Fruit fly (Drosophila melanogaster) whole organism, wandering third instar larva: Measurements from ENCODE around the gene CG15635.

Experiments used
- CG9705 ChIP-seq: fragments of 200-800 bp; sonication (Bioruptor generic); optimal IDR thresholded peaks from 2 replicates; lab custom pipeline; 2018; ENCODE audit warnings: missing biosample characterization, mild to moderate bottlenecking, missing genetic modification characterization
- CrebA ChIP-seq: fragments of 200-800 bp; sonication (Bioruptor generic); optimal IDR thresholded peaks from 2 replicates; lab custom pipeline; 2016; ENCODE audit warnings: missing biosample characterization, mild to moderate bottlenecking, missing genetic modification characterization, borderline replicate concordance
- Dif ChIP-seq: fragments of 200-275, 200-300 bp; sonication (Bioruptor generic); optimal IDR thresholded peaks from 2 replicates; lab custom pipeline; 2018; ENCODE audit warnings: missing biosample characterization, missing genetic modification characterization; ENCODE audit not compliant: partially characterized antibody
- OdsH ChIP-seq: fragments of 200-800 bp; sonication (Bioruptor generic); optimal IDR thresholded peaks from 2 replicates; lab custom pipeline; 2016; ENCODE audit warnings: missing biosample characterization, mild to moderate bottlenecking, missing genetic modification characterization
- brk ChIP-seq: fragments of 200-800 bp; sonication (Bioruptor generic); optimal IDR thresholded peaks from 2 replicates; lab custom pipeline; 2016; ENCODE audit warnings: missing biosample characterization, mild to moderate bottlenecking, missing genetic modification characterization
- dl ChIP-seq, 2 experiments: fragments of 175-275, 200-275 bp in 1 of 2; fragments of 200-275 bp in 1 of 2; sonication (Bioruptor generic); optimal IDR thresholded peaks; lab custom pipeline; 2018; ENCODE audit warnings: mild to moderate bottlenecking in 2 of 2, missing biosample characterization in 2 of 2, missing genetic modification characterization in 2 of 2, moderate library complexity in 2 of 2; ENCODE audit not compliant: partially characterized antibody in 2 of 2, insufficient read depth in 1 of 2
- foxo ChIP-seq, 2 experiments: fragments of 200-800 bp; sonication (Bioruptor generic); optimal IDR thresholded peaks; 2 replicates in 1 of 2; 3 replicates in 1 of 2; lab custom pipeline; 2016 to 2017; ENCODE audit warnings: missing biosample characterization in 2 of 2, missing genetic modification characterization in 2 of 2
- jim ChIP-seq: fragments of 175-275, 200-325 bp; sonication (Bioruptor generic); optimal IDR thresholded peaks from 2 replicates; lab custom pipeline; 2016; ENCODE audit warnings: missing biosample characterization, mild to moderate bottlenecking, missing genetic modification characterization
- pan ChIP-seq: fragments of >200 bp; optimal IDR thresholded peaks from 2 replicates; lab custom pipeline; 2017
- psq ChIP-seq: fragments of 200-800 bp; sonication (Bioruptor generic); optimal IDR thresholded peaks from 3 replicates; lab custom pipeline; 2017; ENCODE audit warnings: missing biosample characterization, mild to moderate bottlenecking, missing genetic modification characterization, moderate library complexity
- tai ChIP-seq: sonication (Bioruptor generic); optimal IDR thresholded peaks from 2 replicates; lab custom pipeline; 2016; ENCODE audit warnings: missing biosample characterization, missing genetic modification characterization
- usp ChIP-seq: fragments of >200 bp; optimal IDR thresholded peaks from 2 replicates; lab custom pipeline; 2017; ENCODE audit warnings: missing biosample characterization, missing genetic modification characterization

DNA sequence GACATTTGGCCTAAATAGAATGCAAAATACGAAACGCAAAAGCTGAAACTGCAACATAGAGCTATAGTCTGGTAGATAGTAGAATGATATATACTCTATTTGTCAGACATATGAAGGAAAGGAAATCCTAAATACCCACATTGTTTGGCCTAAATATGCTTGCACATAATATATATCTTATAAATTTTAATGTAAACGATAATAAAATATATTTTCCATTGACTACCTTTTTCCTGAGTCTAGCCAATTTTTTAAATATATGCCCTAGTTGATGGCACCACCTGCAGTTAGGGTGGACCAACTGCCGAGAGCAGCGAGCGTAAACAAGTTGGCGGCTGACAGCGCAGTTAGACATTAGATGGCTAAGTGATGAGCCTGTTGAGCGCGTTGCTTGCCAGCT lies 46.1 kb upstream of the CG15635 start:
- no peak for TF ChIP-seq pan (lab: Kevin White, UChicago)
- no peak for TF ChIP-seq usp (GFP tag; lab: Kevin White, UChicago)
- no peak for TF ChIP-seq psq (GFP tag; lab: Kevin White, UChicago)
- no peak for TF ChIP-seq foxo (GFP tag; optimal IDR thresholded peaks at IDR 0.05; lab: Kevin White, UChicago)
- no peak for TF ChIP-seq Dif (GFP tag; lab: Kevin White, UChicago)
- TF ChIP-seq tai (GFP tag; lab: Kevin White, UChicago) = no peak
- TF ChIP-seq OdsH (GFP tag; lab: Kevin White, UChicago) = no peak
- no peak for TF ChIP-seq dl (GFP tag; optimal IDR thresholded peaks at IDR 0.05; lab: Kevin White, UChicago; ENCODE audit: insufficient read depth in 1 of 2, partially characterized antibody in 2 of 2)
- no peak for TF ChIP-seq CG9705 (GFP tag; lab: Kevin White, UChicago)
- TF ChIP-seq brk (GFP tag; lab: Kevin White, UChicago) = no peak
- no peak for TF ChIP-seq jim (GFP tag; lab: Kevin White, UChicago)
- no peak for TF ChIP-seq CrebA
